Fruit fly (Drosophila melanogaster) whole organism, prepupa: ENCODE data around the gene mRpS25.

Experiments used
- Blimp-1 ChIP-seq: fragments of 200-800 bp; sonication (Bioruptor generic); optimal IDR thresholded peaks from 3 replicates; lab custom pipeline; 2017; ENCODE audit warnings: missing biosample characterization, missing genetic modification characterization, mild to moderate bottlenecking, moderate library complexity, missing genetic modification reagents
- CG10631 ChIP-seq: fragments of 200-800 bp; sonication (Bioruptor generic); optimal IDR thresholded peaks from 2 replicates; lab custom pipeline; 2016; ENCODE audit warnings: missing biosample characterization, missing genetic modification characterization
- CG10669 ChIP-seq: fragments of 200-800 bp; sonication (Bioruptor generic); optimal IDR thresholded peaks from 3 replicates; lab custom pipeline; 2018; ENCODE audit warnings: missing biosample characterization, mild to moderate bottlenecking, missing genetic modification characterization, moderate library complexity
- CG11294 ChIP-seq: fragments of 200-800 bp; sonication (Bioruptor generic); IDR thresholded peaks from 2 replicates; pipeline ENCODE4 v1.3.6; 2022; ENCODE audit warnings: missing biosample characterization, missing genetic modification characterization
- CG11902 ChIP-seq: fragments of 200-800 bp; sonication (Bioruptor generic); optimal IDR thresholded peaks from 3 replicates; lab custom pipeline; 2016; ENCODE audit warnings: missing biosample characterization, missing genetic modification characterization
- CG15336 ChIP-seq: fragments of 200-800 bp; sonication (Bioruptor generic); IDR thresholded peaks from 2 replicates; pipeline ENCODE4 v1.3.6; 2022; ENCODE audit warnings: missing biosample characterization, missing genetic modification characterization
- CG1621 ChIP-seq: fragments of 200-800 bp; sonication (Bioruptor generic); optimal IDR thresholded peaks from 3 replicates; lab custom pipeline; 2018; ENCODE audit warnings: missing biosample characterization, mild to moderate bottlenecking, missing genetic modification characterization
- CG3032 ChIP-seq: fragments of 200-800 bp; optimal IDR thresholded peaks from 2 replicates; lab custom pipeline; 2019; ENCODE audit warnings: missing biosample characterization, mild to moderate bottlenecking, missing genetic modification characterization, moderate library complexity
- CG32006 ChIP-seq: fragments of 200-800 bp; sonication (Bioruptor generic); optimal IDR thresholded peaks from 3 replicates; lab custom pipeline; 2017; ENCODE audit warnings: missing biosample characterization, mild to moderate bottlenecking, missing genetic modification characterization
- CG3919 ChIP-seq: fragments of 200-800 bp; sonication (Bioruptor generic); optimal IDR thresholded peaks from 3 replicates; lab custom pipeline; 2016; ENCODE audit warnings: missing biosample characterization, missing genetic modification characterization
- CG4318 ChIP-seq: fragments of 200-800 bp; sonication (Bioruptor generic); optimal IDR thresholded peaks from 3 replicates; lab custom pipeline; 2017; ENCODE audit warnings: missing biosample characterization, mild to moderate bottlenecking, missing genetic modification characterization
- CG6163 ChIP-seq: fragments of 200-800 bp; sonication (Bioruptor generic); IDR thresholded peaks from 3 replicates; pipeline ENCODE4 v1.3.6; 2022; ENCODE audit warnings: missing biosample characterization, missing genetic modification characterization
- CG6792 ChIP-seq: fragments of 200-800 bp; sonication (Bioruptor generic); optimal IDR thresholded peaks from 3 replicates; lab custom pipeline; 2016; ENCODE audit warnings: missing biosample characterization, missing genetic modification characterization
- CG6808 ChIP-seq: fragments of 200-800 bp; sonication (Bioruptor generic); optimal IDR thresholded peaks from 3 replicates; lab custom pipeline; 2017; ENCODE audit warnings: missing biosample characterization, missing genetic modification characterization, mild to moderate bottlenecking, moderate library complexity, missing genetic modification reagents
- CG6854 ChIP-seq: fragments of 200-800 bp; sonication (Bioruptor generic); optimal IDR thresholded peaks from 2 replicates; lab custom pipeline; 2017; ENCODE audit warnings: missing biosample characterization, mild to moderate bottlenecking, missing genetic modification characterization
- CG7368 ChIP-seq: fragments of 200-800 bp; sonication (Bioruptor generic); optimal IDR thresholded peaks from 3 replicates; lab custom pipeline; 2016; ENCODE audit warnings: missing biosample characterization, missing genetic modification characterization
- CG8119 ChIP-seq: fragments of 200-800 bp; sonication (Bioruptor generic); IDR thresholded peaks from 3 replicates; pipeline ENCODE4 v1.3.6; 2022; ENCODE audit warnings: missing biosample characterization, missing genetic modification characterization
- CG8319 ChIP-seq: fragments of 200-800 bp; sonication (Bioruptor generic); optimal IDR thresholded peaks from 3 replicates; lab custom pipeline; 2016; ENCODE audit warnings: missing biosample characterization, missing genetic modification characterization
- CG8632 ChIP-seq: fragments of 200-800 bp; sonication (Bioruptor generic); optimal IDR thresholded peaks from 3 replicates; lab custom pipeline; 2016; ENCODE audit warnings: missing biosample characterization, missing genetic modification characterization
- CG9139 ChIP-seq: fragments of 200-800 bp; sonication (Bioruptor generic); optimal IDR thresholded peaks from 3 replicates; lab custom pipeline; 2017; ENCODE audit warnings: missing biosample characterization, mild to moderate bottlenecking, missing genetic modification characterization
- Eip75B ChIP-seq: fragments of 200-800 bp; sonication (Bioruptor generic); optimal IDR thresholded peaks from 3 replicates; lab custom pipeline; 2016; ENCODE audit warnings: missing biosample characterization, missing genetic modification characterization
- Eip78C ChIP-seq: fragments of 200-800 bp; sonication (Bioruptor generic); peaks from one replicate; lab custom pipeline; 2016; ENCODE audit warnings: missing biosample characterization, missing genetic modification characterization
- Eip93F ChIP-seq: fragments of 200-800 bp; sonication (Bioruptor generic); optimal IDR thresholded peaks from 2 replicates; lab custom pipeline; 2016; ENCODE audit warnings: missing biosample characterization, mild to moderate bottlenecking, missing genetic modification characterization
- Ets96B ChIP-seq: fragments of 200-800 bp; optimal IDR thresholded peaks from 2 replicates; lab custom pipeline; 2019; ENCODE audit warnings: missing biosample characterization, mild to moderate bottlenecking, missing genetic modification characterization, moderate library complexity
- Gug ChIP-seq: fragments of 200-800 bp; sonication (Bioruptor generic); IDR thresholded peaks from 2 replicates; pipeline ENCODE4 v1.3.6; 2022; ENCODE audit warnings: missing biosample characterization, missing genetic modification characterization
- Hr38 ChIP-seq: sonication (Bioruptor generic); optimal IDR thresholded peaks from 2 replicates; lab custom pipeline; 2016; ENCODE audit warnings: missing biosample characterization, missing genetic modification characterization
- Hr39 ChIP-seq: fragments of 200-800 bp; sonication (Bioruptor generic); optimal IDR thresholded peaks from 2 replicates; lab custom pipeline; 2016; ENCODE audit warnings: missing biosample characterization, missing genetic modification characterization
- Hr4 ChIP-seq: fragments of 200-800 bp; sonication (Bioruptor generic); optimal IDR thresholded peaks from 3 replicates; lab custom pipeline; 2016; ENCODE audit warnings: missing biosample characterization, missing genetic modification characterization
- Met ChIP-seq: fragments of 200-800 bp; sonication (Bioruptor generic); optimal IDR thresholded peaks from 3 replicates; lab custom pipeline; 2016; ENCODE audit warnings: missing biosample characterization, missing genetic modification characterization
- OdsH ChIP-seq: fragments of 200-800 bp; sonication (Bioruptor generic); optimal IDR thresholded peaks from 3 replicates; lab custom pipeline; 2016; ENCODE audit warnings: missing biosample characterization, missing genetic modification characterization
- Smox ChIP-seq: fragments of 200-800 bp; sonication (Bioruptor generic); optimal IDR thresholded peaks from 3 replicates; lab custom pipeline; 2016; ENCODE audit warnings: missing biosample characterization, missing genetic modification characterization
- Sox102F ChIP-seq: fragments of 200-800 bp; sonication (Bioruptor generic); optimal IDR thresholded peaks from 2 replicates; lab custom pipeline; 2016; ENCODE audit warnings: missing biosample characterization, mild to moderate bottlenecking, missing genetic modification characterization
- Sox14 ChIP-seq: fragments of 200-800 bp; sonication (Bioruptor generic); optimal IDR thresholded peaks from 3 replicates; lab custom pipeline; 2016; ENCODE audit warnings: missing biosample characterization, missing genetic modification characterization
- Sox15 ChIP-seq: fragments of 200-800 bp; sonication (Bioruptor generic); optimal IDR thresholded peaks from 3 replicates; lab custom pipeline; 2016; ENCODE audit warnings: missing biosample characterization, missing genetic modification characterization
- achi ChIP-seq: fragments of 200-800 bp; sonication (Bioruptor generic); optimal IDR thresholded peaks from 3 replicates; lab custom pipeline; 2016; ENCODE audit warnings: missing biosample characterization, missing genetic modification characterization
- acj6 ChIP-seq: fragments of 200-800 bp; sonication (Bioruptor generic); optimal IDR thresholded peaks from 3 replicates; lab custom pipeline; 2016; ENCODE audit warnings: missing biosample characterization, missing genetic modification characterization
- cyc ChIP-seq: fragments of 200-800 bp; sonication (Bioruptor generic); optimal IDR thresholded peaks from 3 replicates; lab custom pipeline; 2016; ENCODE audit warnings: missing biosample characterization, missing genetic modification characterization
- dac ChIP-seq: fragments of 200-800 bp; sonication (Bioruptor generic); optimal IDR thresholded peaks from 2 replicates; lab custom pipeline; 2017; ENCODE audit warnings: missing biosample characterization, mild to moderate bottlenecking, missing genetic modification characterization
- dsx ChIP-seq: fragments of 200-800 bp; optimal IDR thresholded peaks from 3 replicates; lab custom pipeline; 2019; ENCODE audit warnings: missing biosample characterization, mild to moderate bottlenecking, missing genetic modification characterization, moderate library complexity; ENCODE audit not compliant: poor library complexity, severe bottlenecking
- eg ChIP-seq: fragments of 200-800 bp; sonication (Bioruptor generic); IDR thresholded peaks from 3 replicates; pipeline ENCODE4 v1.3.6; 2022; ENCODE audit warnings: missing biosample characterization, missing genetic modification characterization
- esn ChIP-seq: fragments of 200-800 bp; sonication (Bioruptor generic); optimal IDR thresholded peaks from 2 replicates; lab custom pipeline; 2016; ENCODE audit warnings: missing biosample characterization, mild to moderate bottlenecking, missing genetic modification characterization, moderate library complexity
- fd59A ChIP-seq: fragments of 200-800 bp; sonication (Bioruptor generic); optimal IDR thresholded peaks from 2 replicates; lab custom pipeline; 2017; ENCODE audit warnings: missing biosample characterization, mild to moderate bottlenecking, missing genetic modification characterization, missing genetic modification reagents
- fkh ChIP-seq: fragments of 200-800 bp; sonication (Bioruptor generic); optimal IDR thresholded peaks from 3 replicates; lab custom pipeline; 2017; ENCODE audit warnings: missing biosample characterization, mild to moderate bottlenecking, missing genetic modification characterization, moderate library complexity
- net ChIP-seq: fragments of 200-800 bp; sonication (Bioruptor generic); optimal IDR thresholded peaks from 3 replicates; lab custom pipeline; 2016; ENCODE audit warnings: missing biosample characterization, missing genetic modification characterization
- pdm3 ChIP-seq: fragments of 200-800 bp; sonication (Bioruptor generic); optimal IDR thresholded peaks from 3 replicates; lab custom pipeline; 2016; ENCODE audit warnings: missing biosample characterization, missing genetic modification characterization
- salr ChIP-seq, 2 experiments: fragments of 200-800 bp; sonication (Bioruptor generic); optimal IDR thresholded peaks; 3 replicates each; lab custom pipeline; 2016 to 2018; ENCODE audit warnings: missing biosample characterization in 2 of 2, missing genetic modification characterization in 2 of 2, mild to moderate bottlenecking in 1 of 2
- spab ChIP-seq: fragments of 200-800 bp; sonication (Bioruptor generic); optimal IDR thresholded peaks from 2 replicates; lab custom pipeline; 2017; ENCODE audit warnings: missing biosample characterization, mild to moderate bottlenecking, missing genetic modification characterization, missing genetic modification reagents
- ss ChIP-seq, 2 experiments: fragments of 200-800 bp; sonication (Bioruptor generic); optimal IDR thresholded peaks; 2 replicates in 1 of 2; 3 replicates in 1 of 2; lab custom pipeline; 2017 to 2018; ENCODE audit warnings: mild to moderate bottlenecking in 2 of 2, missing biosample characterization in 2 of 2, missing genetic modification characterization in 2 of 2, moderate library complexity in 1 of 2
- svp ChIP-seq: fragments of 200-800 bp; sonication (Bioruptor generic); peaks from one replicate; lab custom pipeline; 2016; ENCODE audit warnings: missing biosample characterization, missing genetic modification characterization
- topi ChIP-seq: fragments of 200-800 bp; sonication (Bioruptor generic); optimal IDR thresholded peaks from 3 replicates; lab custom pipeline; 2016; ENCODE audit warnings: missing biosample characterization, missing genetic modification characterization

The mRpS25 gene

DNA sequence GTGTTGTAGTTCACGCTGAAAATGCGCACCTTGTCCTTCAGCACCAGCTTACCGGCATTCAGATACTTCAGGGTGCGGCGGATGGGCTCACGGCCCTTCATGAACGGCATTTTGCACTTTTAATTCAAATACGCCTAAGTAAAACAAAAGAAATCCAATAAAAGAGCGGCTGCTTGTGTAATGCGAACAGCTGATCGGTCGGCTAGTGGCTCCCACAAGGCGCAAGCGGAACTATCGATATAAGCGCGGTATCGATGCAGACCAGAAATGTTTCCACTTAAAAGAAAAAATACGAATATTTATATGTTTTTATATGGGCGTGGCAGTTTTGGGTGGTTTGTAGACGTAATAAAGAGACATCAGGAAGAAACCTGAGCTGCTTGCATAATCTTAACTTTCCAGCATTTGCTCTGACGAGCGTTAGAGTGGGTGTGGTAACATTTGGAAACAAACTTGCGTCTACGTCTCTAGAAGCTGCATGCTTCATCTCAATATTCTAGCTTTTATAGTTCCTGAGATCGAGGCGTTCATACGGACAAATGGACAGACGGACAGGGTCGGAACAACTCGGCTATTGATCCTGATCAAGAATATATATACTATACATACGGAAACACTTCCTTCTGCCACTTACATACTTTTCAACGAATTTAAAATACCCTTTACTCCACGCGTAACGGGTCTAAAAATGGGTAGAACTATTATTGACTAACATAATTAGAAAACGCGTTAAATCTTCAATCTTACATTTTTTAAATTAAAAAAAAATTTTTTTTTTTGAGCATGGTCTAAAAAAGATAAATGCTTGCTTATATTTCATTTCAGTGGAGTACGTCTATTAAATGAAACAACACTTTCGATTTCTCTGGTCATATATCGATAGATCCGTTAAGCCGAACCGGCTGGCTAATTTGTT is at the start of gene mRpS25, which contains the start of gene nmdyn-D6:
mRpS25 (minus strand) TSS at position 199 of the 916 bp plus-strand sequence.
nmdyn-D6 (plus strand) TSS at position 894 of the 916 bp plus-strand sequence.
- TF ChIP-seq Hr38 (GFP tag; lab: Kevin White, UChicago) (no peak), CG11294 (GFP tag; lab: Robert Waterston, UW) (no peak), svp (peak; percentile 60), Smox (GFP tag; lab: Kevin White, UChicago) (peak; percentile 37), Sox15 (GFP tag; lab: Kevin White, UChicago) (peak; percentile 37), Eip75B (peak; percentile 18), Blimp-1 (GFP tag; lab: Kevin White, UChicago) (peak; percentile 60), CG6792 (no peak), CG1621 (tag; lab: Kevin White, UChicago) (no peak), Sox102F (GFP tag; lab: Kevin White, UChicago) (no peak), net (GFP tag; lab: Kevin White, UChicago) (no peak), CG9139 (GFP tag; lab: Kevin White, UChicago) (no peak), dac (no peak), CG6808 (GFP tag; lab: Kevin White, UChicago) (no peak), CG10631 (GFP tag; lab: Kevin White, UChicago) (peak; percentile 64), CG11902 (GFP tag; lab: Kevin White, UChicago) (peak; percentile 15), achi (peak; percentile 11), CG8319 (no peak), OdsH (peak; percentile 53), CG8119 (GFP tag; lab: Robert Waterston, UW) (peak; percentile 32; the same call in 1 of the 3 replicates), Hr4 (peak; percentile 52), CG4318 (peak; percentile 52), acj6 (GFP tag; lab: Kevin White, UChicago) (peak; percentile 33), CG32006 (GFP tag; lab: Kevin White, UChicago) (peak; percentile 65), CG8632 (GFP tag; lab: Kevin White, UChicago) (no peak), pdm3 (peak; percentile 44), CG3919 (GFP tag; lab: Kevin White, UChicago) (peak; percentile 21), fkh (GFP tag; lab: Kevin White, UChicago) (no peak), fd59A (GFP tag; lab: Kevin White, UChicago) (peak; percentile 24), CG6854 (no peak), Hr39 (GFP tag; lab: Kevin White, UChicago) (peak; percentile 41), topi (GFP tag; lab: Kevin White, UChicago) (peak; percentile 45), CG7368 (no peak), eg (GFP tag; lab: Robert Waterston, UW) (peak; percentile 44; the same call in 1 of the 3 replicates), Eip78C (peak; percentile 68), CG6163 (GFP tag; lab: Robert Waterston, UW) (0 out of 3 replicates have a peak, but pooled peaks have one; percentile 48), Ets96B (tag; lab: Kevin White, UChicago) (peak; percentile 23), dsx (no peak), salr (GFP tag; optimal IDR thresholded peaks at IDR 0.05; lab: Kevin White, UChicago) (peak in 1 of 2 experiments; percentile 43), cyc (GFP tag; lab: Kevin White, UChicago) (peak; percentile 53), Sox14 (GFP tag; lab: Kevin White, UChicago) (peak; percentile 3), CG10669 (peak; percentile 6), CG3032 (tag; lab: Kevin White, UChicago) (peak; percentile 10), esn (GFP tag; lab: Kevin White, UChicago) (peak; percentile 48), CG15336 (GFP tag; lab: Robert Waterston, UW) (peak; percentile 36), Eip93F (no peak), spab (no peak), Gug (GFP tag; lab: Robert Waterston, UW) (0 out of 2 replicates have a peak, but pooled peaks have one; percentile 31), Met (GFP tag; lab: Kevin White, UChicago) (peak; percentile 29), ss (GFP tag; optimal IDR thresholded peaks at IDR 0.05; lab: Kevin White, UChicago) (no peak)
